Fruit fly (Drosophila melanogaster) whole organism, embryonic: ENCODE measurements around the gene CG15814.
A peak's percentile ranks its signal among the peaks of the same experiment; 100 is the strongest.

Experiments used
- Bgb ChIP-seq: fragments of 200-800 bp; sonication (Bioruptor generic); IDR thresholded peaks from 2 replicates; pipeline ENCODE4 v1.3.6; 2022; ENCODE audit warnings: missing biosample characterization, missing genetic modification characterization; ENCODE audit not compliant: partially characterized antibody
- Blimp-1 ChIP-seq: fragments of 200-800 bp; sonication (Bioruptor generic); optimal IDR thresholded peaks from 3 replicates; lab custom pipeline; 2018; ENCODE audit warnings: missing biosample characterization, missing genetic modification characterization, mild to moderate bottlenecking, moderate library complexity, missing genetic modification reagents
- CG10979 ChIP-seq: fragments of 200-800 bp; sonication (Bioruptor generic); optimal IDR thresholded peaks from 2 replicates; lab custom pipeline; 2018; ENCODE audit warnings: missing biosample characterization, mild to moderate bottlenecking, missing genetic modification characterization, moderate library complexity
- CG11456 ChIP-seq: fragments of 200-800 bp; sonication (Bioruptor generic); IDR thresholded peaks from 3 replicates; pipeline ENCODE4 v1.3.6; 2022; ENCODE audit warnings: missing biosample characterization, missing genetic modification characterization
- CG11696 ChIP-seq: fragments of 200-800 bp; sonication (Bioruptor generic); IDR thresholded peaks from 2 replicates; pipeline ENCODE4 v1.3.6; 2022; ENCODE audit warnings: missing biosample characterization, missing genetic modification characterization
- CG12659 ChIP-seq: fragments of 200-800 bp; sonication (Bioruptor generic); optimal IDR thresholded peaks from 3 replicates; lab custom pipeline; 2017; ENCODE audit warnings: mild to moderate bottlenecking, missing biosample characterization, missing genetic modification reagents, missing genetic modification characterization
- CG13624 ChIP-seq: fragments of 200-800 bp; sonication (Bioruptor generic); optimal IDR thresholded peaks from 2 replicates; lab custom pipeline; 2016; ENCODE audit warnings: missing biosample characterization, missing genetic modification characterization
- CG13775 ChIP-seq: fragments of 200-800 bp; sonication (Bioruptor generic); optimal IDR thresholded peaks from 3 replicates; lab custom pipeline; 2017; ENCODE audit warnings: missing biosample characterization, mild to moderate bottlenecking, missing genetic modification characterization
- CG14050 ChIP-seq: fragments of 200-800 bp; sonication (Bioruptor generic); IDR thresholded peaks from 3 replicates; pipeline ENCODE4 v1.3.6; 2022; ENCODE audit warnings: missing biosample characterization, missing genetic modification characterization
- CG14441 ChIP-seq: fragments of 200-800 bp; sonication (Bioruptor generic); IDR thresholded peaks from 2 replicates; pipeline ENCODE4 v1.3.6; 2022; ENCODE audit warnings: missing biosample characterization, missing genetic modification characterization
- CG15514 ChIP-seq: fragments of 200-800 bp; sonication (Bioruptor generic); optimal IDR thresholded peaks from 3 replicates; lab custom pipeline; 2017; ENCODE audit warnings: missing biosample characterization, missing genetic modification characterization, mild to moderate bottlenecking, moderate library complexity, missing genetic modification reagents
- CG17912 ChIP-seq: fragments of 200-800 bp; sonication (Bioruptor generic); optimal IDR thresholded peaks from 2 replicates; lab custom pipeline; 2018; ENCODE audit warnings: missing biosample characterization, mild to moderate bottlenecking, missing genetic modification characterization
- CG2889 ChIP-seq: fragments of 200-800 bp; sonication (Bioruptor generic); IDR thresholded peaks from 3 replicates; pipeline ENCODE4 v1.3.6; 2022; ENCODE audit warnings: missing biosample characterization, missing genetic modification characterization
- CG4328 ChIP-seq: fragments of 200-800 bp; sonication (Bioruptor generic); optimal IDR thresholded peaks from 3 replicates; lab custom pipeline; 2017; ENCODE audit warnings: missing biosample characterization, missing genetic modification reagents, missing genetic modification characterization
- CG4617 ChIP-seq: fragments of 200-800 bp; sonication (Bioruptor generic); optimal IDR thresholded peaks from 3 replicates; lab custom pipeline; 2016; ENCODE audit warnings: missing biosample characterization, missing genetic modification characterization, borderline replicate concordance
- CG4730 ChIP-seq: fragments of 200-800 bp; sonication (Bioruptor generic); IDR thresholded peaks from 2 replicates; pipeline ENCODE4 v1.3.6; 2022; ENCODE audit warnings: missing biosample characterization, missing genetic modification characterization
- CG5180 ChIP-seq: fragments of 200-800 bp; sonication (Bioruptor generic); optimal IDR thresholded peaks from 3 replicates; lab custom pipeline; 2017; ENCODE audit warnings: missing biosample characterization, missing genetic modification characterization, mild to moderate bottlenecking, moderate library complexity, missing genetic modification reagents
- CG6272 ChIP-seq: fragments of 200-800 bp; sonication (Bioruptor generic); IDR thresholded peaks from 2 replicates; pipeline ENCODE4 v1.3.6; 2022; ENCODE audit warnings: missing biosample characterization, missing genetic modification characterization
- CG6689 ChIP-seq: fragments of 200-800 bp; sonication (Bioruptor generic); IDR thresholded peaks from 2 replicates; pipeline ENCODE4 v1.3.6; 2022; ENCODE audit warnings: missing biosample characterization, missing genetic modification characterization
- CG6813 ChIP-seq: fragments of 200-800 bp; sonication (Bioruptor generic); optimal IDR thresholded peaks from 2 replicates; lab custom pipeline; 2017; ENCODE audit warnings: missing biosample characterization, missing genetic modification characterization, mild to moderate bottlenecking, moderate library complexity, missing genetic modification reagents
- CG7745 ChIP-seq: fragments of 200-800 bp; sonication (Bioruptor generic); optimal IDR thresholded peaks from 2 replicates; lab custom pipeline; 2018; ENCODE audit warnings: missing biosample characterization, mild to moderate bottlenecking, missing genetic modification characterization, moderate library complexity
- CG8388 ChIP-seq: fragments of 200-800 bp; sonication (Bioruptor generic); optimal IDR thresholded peaks from 2 replicates; lab custom pipeline; 2019; ENCODE audit warnings: missing biosample characterization, mild to moderate bottlenecking, missing genetic modification characterization, moderate library complexity
- CG8765 ChIP-seq: fragments of 200-800 bp; sonication (Bioruptor generic); IDR thresholded peaks from 2 replicates; pipeline ENCODE4 v1.3.6; 2022; ENCODE audit warnings: missing biosample characterization, missing genetic modification characterization
- D ChIP-seq, 2 experiments: fragments of 200-800 bp in 1 of 2; fragments of >200 bp in 1 of 2; sonication (Bioruptor generic) in 1 of 2; optimal IDR thresholded peaks; 2 replicates in 1 of 2; 3 replicates in 1 of 2; lab custom pipeline; 2017; ENCODE audit warnings: mild to moderate bottlenecking in 1 of 2, missing biosample characterization in 1 of 2, missing genetic modification characterization in 1 of 2, missing genetic modification reagents in 1 of 2
- Dref ChIP-seq: fragments of 200-800 bp; sonication (Bioruptor generic); IDR thresholded peaks from 2 replicates; pipeline ENCODE4 v1.3.6; 2022; ENCODE audit warnings: missing biosample characterization, missing genetic modification characterization
- Ets65A ChIP-seq: fragments of 200-800 bp; sonication (Bioruptor generic); peaks from one replicate; lab custom pipeline; 2016; ENCODE audit warnings: missing biosample characterization, missing genetic modification characterization
- Fer3 ChIP-seq: fragments of 200-800 bp; sonication (Bioruptor generic); optimal IDR thresholded peaks from 2 replicates; lab custom pipeline; 2018; ENCODE audit warnings: missing biosample characterization, mild to moderate bottlenecking, missing genetic modification characterization, moderate library complexity
- H15 ChIP-seq: fragments of 200-800 bp; sonication (Bioruptor generic); IDR thresholded peaks from 3 replicates; pipeline ENCODE4 v1.3.6; 2022; ENCODE audit warnings: missing biosample characterization, missing genetic modification characterization
- Kr ChIP-seq: fragments of 200-800 bp; sonication (Bioruptor generic); optimal IDR thresholded peaks from 2 replicates; lab custom pipeline; 2017; ENCODE audit warnings: missing biosample characterization, mild to moderate bottlenecking, missing genetic modification characterization
- NC2β ChIP-seq: fragments of 200-800 bp; sonication (Bioruptor generic); optimal IDR thresholded peaks from 2 replicates; lab custom pipeline; 2016; ENCODE audit warnings: missing biosample characterization, missing genetic modification characterization
- Nf-YC ChIP-seq: fragments of 200-800 bp; optimal IDR thresholded peaks from 3 replicates; lab custom pipeline; 2019; ENCODE audit warnings: missing biosample characterization, mild to moderate bottlenecking, missing genetic modification characterization, moderate library complexity
- Six4 ChIP-seq: fragments of 200-800 bp; sonication (Bioruptor generic); optimal IDR thresholded peaks from 2 replicates; lab custom pipeline; 2016; ENCODE audit warnings: missing biosample characterization, missing genetic modification characterization
- Sox102F ChIP-seq: fragments of 200-800 bp; sonication (Bioruptor generic); optimal IDR thresholded peaks from 2 replicates; lab custom pipeline; 2018; ENCODE audit warnings: missing biosample characterization, mild to moderate bottlenecking, missing genetic modification characterization, moderate library complexity
- Sry-δ ChIP-seq: fragments of 200-800 bp; sonication (Bioruptor generic); optimal IDR thresholded peaks from 2 replicates; lab custom pipeline; 2016; ENCODE audit warnings: missing biosample characterization, missing genetic modification characterization
- Tbp ChIP-seq: fragments of >200 bp; optimal IDR thresholded peaks from 2 replicates; lab custom pipeline; 2018; ENCODE audit warnings: missing biosample characterization, missing genetic modification characterization
- ash1 ChIP-seq: fragments of 200-800 bp; sonication (Bioruptor generic); optimal IDR thresholded peaks from 2 replicates; lab custom pipeline; 2018; ENCODE audit warnings: missing biosample characterization, mild to moderate bottlenecking, missing genetic modification characterization
- br ChIP-seq: fragments of >200 bp; optimal IDR thresholded peaks from 2 replicates; lab custom pipeline; 2017
- chn ChIP-seq: fragments of 200-800 bp; sonication (Bioruptor generic); optimal IDR thresholded peaks from 2 replicates; lab custom pipeline; 2016; ENCODE audit warnings: missing biosample characterization, missing genetic modification characterization
- croc ChIP-seq: fragments of 200-800 bp; sonication (Bioruptor generic); conservative IDR thresholded peaks from 3 replicates; pipeline ENCODE4 v1.3.6; 2022; ENCODE audit warnings: missing biosample characterization, missing genetic modification characterization
- da ChIP-seq: fragments of 200-800 bp; sonication (Bioruptor generic); optimal IDR thresholded peaks from 2 replicates; lab custom pipeline; 2016; ENCODE audit warnings: missing biosample characterization, missing genetic modification characterization
- dan ChIP-seq: fragments of 200-800 bp; sonication (Bioruptor generic); IDR thresholded peaks from 2 replicates; pipeline ENCODE4 v1.3.6; 2022; ENCODE audit warnings: missing biosample characterization, missing genetic modification characterization
- dmrt99B ChIP-seq: fragments of 200-800 bp; sonication (Bioruptor generic); optimal IDR thresholded peaks from 2 replicates; lab custom pipeline; 2018; ENCODE audit warnings: missing biosample characterization, mild to moderate bottlenecking, missing genetic modification characterization, moderate library complexity
- fd64A ChIP-seq: fragments of 200-800 bp; sonication (Bioruptor generic); optimal IDR thresholded peaks from 3 replicates; lab custom pipeline; 2018; ENCODE audit warnings: missing biosample characterization, mild to moderate bottlenecking, missing genetic modification characterization
- gce ChIP-seq: fragments of 200-800 bp; sonication (Bioruptor generic); IDR thresholded peaks from 3 replicates; pipeline ENCODE4 v1.3.6; 2022; ENCODE audit warnings: missing biosample characterization, missing genetic modification characterization
- prd ChIP-seq, 3 experiments: fragments of >200 bp in 2 of 3; fragments of 200-800 bp in 1 of 3; sonication (Bioruptor generic) in 1 of 3; optimal IDR thresholded peaks in 2 of 3; IDR thresholded peaks in 1 of 3; 2 replicates in 2 of 3; 3 replicates in 1 of 3; pipeline versions ENCODE4 v1.3.6 to Lab custom; 2017 to 2022; ENCODE audit warnings: missing biosample characterization in 1 of 3, missing genetic modification characterization in 1 of 3
- repo ChIP-seq: fragments of 200-800 bp; sonication (Bioruptor generic); optimal IDR thresholded peaks from 2 replicates; lab custom pipeline; 2016; ENCODE audit warnings: missing biosample characterization, missing genetic modification characterization
- sens-2 ChIP-seq: fragments of 200-800 bp; sonication (Bioruptor generic); IDR thresholded peaks from 2 replicates; pipeline ENCODE4 v1.3.6; 2022; ENCODE audit warnings: missing biosample characterization, missing genetic modification characterization
- shn ChIP-seq: fragments of 200-800 bp; sonication (Bioruptor generic); optimal IDR thresholded peaks from 3 replicates; lab custom pipeline; 2016; ENCODE audit warnings: missing biosample characterization, missing genetic modification characterization
- sim ChIP-seq: fragments of 200-800 bp; sonication (Bioruptor generic); IDR thresholded peaks from 2 replicates; pipeline ENCODE4 v1.3.6; 2022; ENCODE audit warnings: missing biosample characterization, missing genetic modification characterization
- tin ChIP-seq: fragments of 200-800 bp; sonication (Bioruptor generic); optimal IDR thresholded peaks from 3 replicates; lab custom pipeline; 2016; ENCODE audit warnings: missing biosample characterization, missing genetic modification characterization
- tx ChIP-seq: fragments of 200-800 bp; sonication (Bioruptor generic); optimal IDR thresholded peaks from 2 replicates; lab custom pipeline; 2016; ENCODE audit warnings: missing biosample characterization, missing genetic modification characterization

Gene CG15814

DNA sequence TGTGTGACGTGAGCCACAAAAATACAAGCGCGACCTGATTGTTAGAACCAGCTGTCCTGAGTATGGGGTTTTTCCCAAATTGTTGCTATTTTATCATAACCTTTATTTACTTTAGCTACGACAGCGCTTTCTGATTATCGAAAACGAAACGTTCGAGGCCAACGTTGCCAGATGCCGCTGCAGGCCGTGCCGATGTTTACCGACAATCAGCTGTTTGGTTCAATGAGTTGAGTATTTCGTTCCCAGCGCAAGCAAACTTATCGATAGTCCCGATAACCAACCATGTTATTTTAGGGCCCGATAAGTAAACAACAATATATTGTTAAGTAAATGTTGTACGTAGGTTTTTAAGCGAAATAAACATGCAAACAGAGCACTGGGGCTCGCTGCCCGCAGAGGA is at the start of gene CG15814, which contains the start of gene Spt7 (continued):
- TF ChIP-seq Nf-YC (tag; lab: Kevin White, UChicago) = peak; percentile 33
- TF ChIP-seq Ets65A (GFP tag; lab: Kevin White, UChicago) = no peak
- no peak for TF ChIP-seq tin (GFP tag; lab: Kevin White, UChicago)
- no peak for TF ChIP-seq CG10979 (tag; lab: Kevin White, UChicago)
- TF ChIP-seq sim (GFP tag; lab: Robert Waterston, UW) = no peak
- TF ChIP-seq D (optimal IDR thresholded peaks at IDR 0.05; lab: Kevin White, UChicago) = no peak
- no peak for TF ChIP-seq D (GFP tag; optimal IDR thresholded peaks at IDR 0.05; lab: Kevin White, UChicago)
- no peak for TF ChIP-seq ash1
- TF ChIP-seq fd64A (GFP tag; lab: Kevin White, UChicago) = no peak
- TF ChIP-seq CG4328 (GFP tag; lab: Kevin White, UChicago) = peak; percentile 13
- no peak for TF ChIP-seq da
- peak; percentile 85 for TF ChIP-seq Dref (GFP tag; lab: Robert Waterston, UW)
- no peak for TF ChIP-seq gce (GFP tag; lab: Robert Waterston, UW)
- no peak for TF ChIP-seq CG17912
- TF ChIP-seq dmrt99B (tag; lab: Kevin White, UChicago) = no peak
- TF ChIP-seq sens-2 (GFP tag; lab: Robert Waterston, UW) = no peak
- TF ChIP-seq br = no peak
- TF ChIP-seq CG11696 (GFP tag; lab: Robert Waterston, UW) = no peak
- no peak for TF ChIP-seq CG7745 (tag; lab: Kevin White, UChicago)
- TF ChIP-seq CG5180 = no peak
- TF ChIP-seq CG11456 (GFP tag; lab: Robert Waterston, UW) = 0 out of 3 replicates have a peak, but pooled peaks have one; percentile 31
- peak; percentile 17 for TF ChIP-seq CG13775
- TF ChIP-seq CG15514 (GFP tag; lab: Kevin White, UChicago) = peak; percentile 85
- TF ChIP-seq Tbp (GFP tag; lab: Kevin White, UChicago) = no peak
- TF ChIP-seq NC2β = peak; percentile 40
- no peak for TF ChIP-seq Sox102F (GFP tag; lab: Kevin White, UChicago)
- TF ChIP-seq CG6813 (GFP tag; lab: Kevin White, UChicago) = no peak
- peak; percentile 6; the same call in 1 of the 2 replicates for TF ChIP-seq CG14441 (GFP tag; lab: Robert Waterston, UW)
- peak; percentile 73 for TF ChIP-seq CG4617 (GFP tag; lab: Kevin White, UChicago)
- TF ChIP-seq Fer3 = no peak
- no peak for TF ChIP-seq Blimp-1 (GFP tag; lab: Kevin White, UChicago)
- peak; percentile 15 for TF ChIP-seq tx
- no peak for TF ChIP-seq CG4730 (GFP tag; lab: Robert Waterston, UW)
- TF ChIP-seq CG8388 = no peak
- no peak for TF ChIP-seq H15 (GFP tag; lab: Robert Waterston, UW)
- TF ChIP-seq chn = peak; percentile 23
- no peak for TF ChIP-seq shn (GFP tag; lab: Kevin White, UChicago)
- TF ChIP-seq CG12659 (GFP tag; lab: Kevin White, UChicago) = peak; percentile 67
- peak; percentile 88 for TF ChIP-seq Bgb (GFP tag; lab: Robert Waterston, UW)
- TF ChIP-seq prd (optimal IDR thresholded peaks at IDR 0.05; lab: Kevin White, UChicago) = no peak
- 0 out of 3 replicates have a peak, but pooled peaks have one; percentile 34 for TF ChIP-seq prd (GFP tag; IDR thresholded peaks at IDR 0.05; lab: Robert Waterston, UW)
- TF ChIP-seq CG8765 = no peak
- peak; percentile 20 for TF ChIP-seq CG13624
- TF ChIP-seq dan (GFP tag; lab: Robert Waterston, UW) = no peak
- TF ChIP-seq CG6689 = no peak
- peak; percentile 84 for TF ChIP-seq Sry-δ (GFP tag; lab: Kevin White, UChicago)
- no peak for TF ChIP-seq Six4 (GFP tag; lab: Kevin White, UChicago)
- no peak for TF ChIP-seq CG2889 (GFP tag; lab: Robert Waterston, UW)
- TF ChIP-seq CG6272 (GFP tag; lab: Robert Waterston, UW) = no peak
- TF ChIP-seq repo (GFP tag; lab: Kevin White, UChicago) = peak; percentile 6
- TF ChIP-seq CG14050 (GFP tag; lab: Robert Waterston, UW) = no peak
- TF ChIP-seq Kr (GFP tag; lab: Kevin White, UChicago) = no peak
- TF ChIP-seq croc = peak; percentile 58; the same call in 2 of the 3 replicates
